Fruit fly (Drosophila melanogaster) whole organism, embryonic: Measurements from ENCODE around the gene Gr98c.

Experiments used
- Aef1 ChIP-seq: fragments of 200-800 bp; sonication (Bioruptor generic); IDR thresholded peaks from 3 replicates; pipeline ENCODE4 v1.3.6; 2022; ENCODE audit warnings: missing biosample characterization, missing genetic modification characterization
- Asciz ChIP-seq: fragments of 200-800 bp; sonication (Bioruptor generic); optimal IDR thresholded peaks from 2 replicates; lab custom pipeline; 2017; ENCODE audit warnings: missing biosample characterization, mild to moderate bottlenecking, missing genetic modification characterization, missing genetic modification reagents
- CG11247 ChIP-seq: fragments of 200-800 bp; sonication (Bioruptor generic); IDR thresholded peaks from 2 replicates; pipeline ENCODE4 v1.3.6; 2022; ENCODE audit warnings: missing biosample characterization, missing genetic modification characterization
- CG11504 ChIP-seq: fragments of 200-800 bp; sonication (Bioruptor generic); optimal IDR thresholded peaks from 3 replicates; lab custom pipeline; 2019; ENCODE audit warnings: missing biosample characterization, mild to moderate bottlenecking, missing genetic modification characterization, moderate library complexity
- CG12769 ChIP-seq: fragments of 200-800 bp; sonication (Bioruptor generic); optimal IDR thresholded peaks from 2 replicates; lab custom pipeline; 2019; ENCODE audit warnings: missing biosample characterization, mild to moderate bottlenecking, missing genetic modification characterization, moderate library complexity
- CG12942 ChIP-seq: fragments of 200-800 bp; sonication (Bioruptor generic); optimal IDR thresholded peaks from 3 replicates; lab custom pipeline; 2016; ENCODE audit warnings: missing biosample characterization, missing genetic modification characterization
- CG13296 ChIP-seq: fragments of 200-800 bp; sonication (Bioruptor generic); optimal IDR thresholded peaks from 3 replicates; lab custom pipeline; 2018; ENCODE audit warnings: missing biosample characterization, mild to moderate bottlenecking, missing genetic modification characterization
- CG13624 ChIP-seq: fragments of 200-800 bp; sonication (Bioruptor generic); optimal IDR thresholded peaks from 2 replicates; lab custom pipeline; 2016; ENCODE audit warnings: missing biosample characterization, missing genetic modification characterization
- CG15601 ChIP-seq: fragments of 200-800 bp; sonication (Bioruptor generic); optimal IDR thresholded peaks from 3 replicates; lab custom pipeline; 2019; ENCODE audit warnings: missing biosample characterization, mild to moderate bottlenecking, missing genetic modification characterization, moderate library complexity
- CG17385 ChIP-seq: fragments of 200-800 bp; sonication (Bioruptor generic); optimal IDR thresholded peaks from 3 replicates; lab custom pipeline; 2018; ENCODE audit warnings: missing biosample characterization, mild to moderate bottlenecking, missing genetic modification characterization
- CG17612 ChIP-seq: fragments of 200-800 bp; sonication (Bioruptor generic); IDR thresholded peaks from 2 replicates; pipeline ENCODE4 v1.3.6; 2022; ENCODE audit warnings: missing biosample characterization, missing genetic modification characterization
- CG30431 ChIP-seq: fragments of 200-800 bp; sonication (Bioruptor generic); optimal IDR thresholded peaks from 2 replicates; lab custom pipeline; 2017; ENCODE audit warnings: missing biosample characterization, missing genetic modification characterization
- CG31224 ChIP-seq: fragments of 200-800 bp; sonication (Bioruptor generic); IDR thresholded peaks from 2 replicates; pipeline ENCODE4 v1.3.6; 2022; ENCODE audit warnings: missing biosample characterization, missing genetic modification characterization
- CG32767 ChIP-seq: fragments of 200-800 bp; sonication (Bioruptor generic); IDR thresholded peaks from 2 replicates; pipeline ENCODE4 v1.3.6; 2022; ENCODE audit warnings: missing biosample characterization, missing genetic modification characterization
- CG6765 ChIP-seq: fragments of 200-800 bp; sonication (Bioruptor generic); optimal IDR thresholded peaks from 3 replicates; lab custom pipeline; 2017; ENCODE audit warnings: missing biosample characterization, mild to moderate bottlenecking, missing genetic modification characterization
- CG8281 ChIP-seq: fragments of 200-800 bp; sonication (Bioruptor generic); optimal IDR thresholded peaks from 2 replicates; lab custom pipeline; 2018; ENCODE audit warnings: missing biosample characterization, mild to moderate bottlenecking, missing genetic modification characterization, moderate library complexity
- CkIIα-i1 ChIP-seq: fragments of 200-800 bp; sonication (Bioruptor generic); IDR thresholded peaks from 2 replicates; pipeline ENCODE4 v1.3.6; 2022; ENCODE audit warnings: missing biosample characterization, missing genetic modification characterization
- D ChIP-seq, 2 experiments: fragments of 200-800 bp in 1 of 2; fragments of >200 bp in 1 of 2; sonication (Bioruptor generic) in 1 of 2; optimal IDR thresholded peaks; 2 replicates in 1 of 2; 3 replicates in 1 of 2; lab custom pipeline; 2017; ENCODE audit warnings: mild to moderate bottlenecking in 1 of 2, missing biosample characterization in 1 of 2, missing genetic modification characterization in 1 of 2, missing genetic modification reagents in 1 of 2
- Doc3 ChIP-seq: fragments of 200-800 bp; sonication (Bioruptor generic); IDR thresholded peaks from 3 replicates; pipeline ENCODE4 v1.3.6; 2022; ENCODE audit warnings: missing biosample characterization, missing genetic modification characterization; ENCODE audit not compliant: partially characterized antibody
- GATAe ChIP-seq: fragments of 200-800 bp; sonication (Bioruptor generic); conservative IDR thresholded peaks from 2 replicates; pipeline ENCODE4 v1.3.6; 2022; ENCODE audit warnings: missing biosample characterization, missing genetic modification characterization
- H15 ChIP-seq: fragments of 200-800 bp; sonication (Bioruptor generic); IDR thresholded peaks from 3 replicates; pipeline ENCODE4 v1.3.6; 2022; ENCODE audit warnings: missing biosample characterization, missing genetic modification characterization
- H2.0 ChIP-seq: fragments of 200-800 bp; sonication (Bioruptor generic); IDR thresholded peaks from 2 replicates; pipeline ENCODE4 v1.3.6; 2022; ENCODE audit warnings: missing biosample characterization, missing genetic modification characterization
- HLH54F ChIP-seq: fragments of 200-800 bp; sonication (Bioruptor generic); optimal IDR thresholded peaks from 3 replicates; lab custom pipeline; 2016; ENCODE audit warnings: missing biosample characterization, missing genetic modification characterization
- Hmr ChIP-seq: fragments of 200-800 bp; sonication (Bioruptor generic); optimal IDR thresholded peaks from 3 replicates; lab custom pipeline; 2017; ENCODE audit warnings: mild to moderate bottlenecking, missing biosample characterization, missing genetic modification reagents, missing genetic modification characterization
- Hr51 ChIP-seq, 2 experiments: fragments of 200-800 bp; sonication (Bioruptor generic); optimal IDR thresholded peaks; 2 replicates in 1 of 2; 3 replicates in 1 of 2; lab custom pipeline; 2016 to 2018; ENCODE audit warnings: missing biosample characterization in 2 of 2, missing genetic modification characterization in 2 of 2, mild to moderate bottlenecking in 1 of 2, moderate library complexity in 1 of 2
- Kr ChIP-seq: fragments of 200-800 bp; sonication (Bioruptor generic); optimal IDR thresholded peaks from 2 replicates; lab custom pipeline; 2017; ENCODE audit warnings: missing biosample characterization, mild to moderate bottlenecking, missing genetic modification characterization
- Mrtf ChIP-seq: fragments of 200-800 bp; sonication (Bioruptor generic); IDR thresholded peaks from 3 replicates; pipeline ENCODE4 v1.3.6; 2022; ENCODE audit warnings: missing biosample characterization, missing genetic modification characterization
- NfI ChIP-seq: fragments of 200-800 bp; sonication (Bioruptor generic); optimal IDR thresholded peaks from 3 replicates; lab custom pipeline; 2018; ENCODE audit warnings: missing biosample characterization, mild to moderate bottlenecking, missing genetic modification characterization, moderate library complexity
- Opbp ChIP-seq: fragments of 200-800 bp; sonication (Bioruptor generic); IDR thresholded peaks from 3 replicates; pipeline ENCODE4 v1.3.6; 2022; ENCODE audit warnings: missing biosample characterization, missing genetic modification characterization; ENCODE audit not compliant: partially characterized antibody
- ase ChIP-seq: fragments of 200-800 bp; sonication (Bioruptor generic); IDR thresholded peaks from 3 replicates; pipeline ENCODE4 v1.3.6; 2022; ENCODE audit warnings: missing biosample characterization, missing genetic modification characterization
- cato ChIP-seq: fragments of 200-800 bp; sonication (Bioruptor generic); optimal IDR thresholded peaks from 2 replicates; lab custom pipeline; 2016; ENCODE audit warnings: missing biosample characterization, missing genetic modification characterization, borderline replicate concordance
- croc ChIP-seq: fragments of 200-800 bp; sonication (Bioruptor generic); conservative IDR thresholded peaks from 3 replicates; pipeline ENCODE4 v1.3.6; 2022; ENCODE audit warnings: missing biosample characterization, missing genetic modification characterization
- cwo ChIP-seq: fragments of 200-800 bp; sonication (Bioruptor generic); optimal IDR thresholded peaks from 3 replicates; lab custom pipeline; 2017; ENCODE audit warnings: missing biosample characterization, missing genetic modification characterization, mild to moderate bottlenecking, moderate library complexity, missing genetic modification reagents
- dati ChIP-seq: fragments of 200-800 bp; sonication (Bioruptor generic); IDR thresholded peaks from 2 replicates; pipeline ENCODE4 v1.3.6; 2022; ENCODE audit warnings: missing biosample characterization, missing genetic modification characterization
- dimm ChIP-seq: fragments of 200-800 bp; sonication (Bioruptor generic); IDR thresholded peaks from 2 replicates; pipeline ENCODE4 v1.3.6; 2022; ENCODE audit warnings: missing biosample characterization, missing genetic modification characterization
- dmrt11E ChIP-seq: fragments of 200-800 bp; sonication (Bioruptor generic); optimal IDR thresholded peaks from 3 replicates; lab custom pipeline; 2018; ENCODE audit warnings: missing biosample characterization, mild to moderate bottlenecking, missing genetic modification characterization, moderate library complexity
- dmrt99B ChIP-seq: fragments of 200-800 bp; sonication (Bioruptor generic); optimal IDR thresholded peaks from 2 replicates; lab custom pipeline; 2018; ENCODE audit warnings: missing biosample characterization, mild to moderate bottlenecking, missing genetic modification characterization, moderate library complexity
- fd96Cb ChIP-seq: fragments of 200-800 bp; sonication (Bioruptor generic); optimal IDR thresholded peaks from 2 replicates; lab custom pipeline; 2018; ENCODE audit warnings: missing biosample characterization, mild to moderate bottlenecking, missing genetic modification characterization, moderate library complexity
- jing ChIP-seq: fragments of 200-800 bp; sonication (Bioruptor generic); optimal IDR thresholded peaks from 2 replicates; lab custom pipeline; 2018; ENCODE audit warnings: missing biosample characterization, mild to moderate bottlenecking, missing genetic modification characterization
- jumu ChIP-seq: fragments of 200-800 bp; sonication (Bioruptor generic); optimal IDR thresholded peaks from 3 replicates; lab custom pipeline; 2016; ENCODE audit warnings: missing biosample characterization, missing genetic modification characterization
- oc ChIP-seq: fragments of 200-800 bp; sonication (Bioruptor generic); optimal IDR thresholded peaks from 2 replicates; lab custom pipeline; 2018; ENCODE audit warnings: missing biosample characterization, mild to moderate bottlenecking, missing genetic modification characterization, moderate library complexity
- onecut ChIP-seq: fragments of 200-800 bp; sonication (Bioruptor generic); IDR thresholded peaks from 2 replicates; pipeline ENCODE4 v1.3.6; 2022; ENCODE audit warnings: missing biosample characterization, missing genetic modification characterization
- pnt ChIP-seq: fragments of 200-800 bp; sonication (Bioruptor generic); optimal IDR thresholded peaks from 3 replicates; lab custom pipeline; 2016; ENCODE audit warnings: missing biosample characterization, missing genetic modification characterization
- shn ChIP-seq: fragments of 200-800 bp; sonication (Bioruptor generic); optimal IDR thresholded peaks from 3 replicates; lab custom pipeline; 2016; ENCODE audit warnings: missing biosample characterization, missing genetic modification characterization
- sima ChIP-seq: fragments of 200-800 bp; sonication (Bioruptor generic); optimal IDR thresholded peaks from 2 replicates; lab custom pipeline; 2016; ENCODE audit warnings: missing biosample characterization, missing genetic modification characterization
- sna ChIP-seq: fragments of 200-800 bp; sonication (Bioruptor generic); IDR thresholded peaks from 2 replicates; pipeline ENCODE4 v1.3.6; 2022; ENCODE audit warnings: missing biosample characterization, missing genetic modification characterization; ENCODE audit not compliant: partially characterized antibody
- tio ChIP-seq: fragments of 200-800 bp; sonication (Bioruptor generic); optimal IDR thresholded peaks from 2 replicates; lab custom pipeline; 2017; ENCODE audit warnings: missing biosample characterization, missing genetic modification characterization, inconsistent platforms
- toy ChIP-seq: fragments of 200-800 bp; sonication (Bioruptor generic); IDR thresholded peaks from 2 replicates; pipeline ENCODE4 v1.3.6; 2022; ENCODE audit warnings: missing biosample characterization, missing genetic modification characterization
- unc-4 ChIP-seq: fragments of 200-800 bp; sonication (Bioruptor generic); IDR thresholded peaks from 2 replicates; pipeline ENCODE4 v1.3.6; 2022; ENCODE audit warnings: missing biosample characterization, missing genetic modification characterization; ENCODE audit not compliant: partially characterized antibody
- yki ChIP-seq: fragments of >200 bp; optimal IDR thresholded peaks from 3 replicates; lab custom pipeline; 2018

The Gr98c gene

dm6 chr3R:27581890-27582487, 37.7 kb downstream of the Gr98c start, which contains the start of gene wdb (continued):
- peak in 1 of 2 experiments; percentile 27 for TF ChIP-seq Hr51 (GFP tag; optimal IDR thresholded peaks at IDR 0.05; lab: Kevin White, UChicago)
- TF ChIP-seq GATAe (GFP tag; lab: Robert Waterston, UW): no peak
- TF ChIP-seq Aef1: no peak
- no peak for TF ChIP-seq Kr
- TF ChIP-seq fd96Cb: peak; percentile 18
- no peak for TF ChIP-seq H2.0 (GFP tag; lab: Robert Waterston, UW)
- TF ChIP-seq yki (lab: Kevin White, UChicago): no peak
- no peak for TF ChIP-seq CG31224
- TF ChIP-seq sna (GFP tag; lab: Robert Waterston, UW): no peak
- TF ChIP-seq H15: no peak
- peak; percentile 11 for TF ChIP-seq Hmr (GFP tag; lab: Kevin White, UChicago)
- TF ChIP-seq toy (GFP tag; lab: Robert Waterston, UW): no peak
- TF ChIP-seq jing (GFP tag; lab: Kevin White, UChicago): no peak
- TF ChIP-seq NfI (GFP tag; lab: Kevin White, UChicago): peak; percentile 62
- TF ChIP-seq CG32767 (GFP tag; lab: Robert Waterston, UW): no peak
- peak; percentile 63 for TF ChIP-seq shn (GFP tag; lab: Kevin White, UChicago)
- no peak for TF ChIP-seq dati (GFP tag; lab: Robert Waterston, UW)
- no peak for TF ChIP-seq sima
- TF ChIP-seq CG8281: no peak
- TF ChIP-seq D (optimal IDR thresholded peaks at IDR 0.05; lab: Kevin White, UChicago): no peak
- no peak for TF ChIP-seq D (GFP tag; optimal IDR thresholded peaks at IDR 0.05; lab: Kevin White, UChicago)
- TF ChIP-seq dmrt99B (tag; lab: Kevin White, UChicago): peak; percentile 38
- TF ChIP-seq dimm (GFP tag; lab: Robert Waterston, UW): no peak
- no peak for TF ChIP-seq CG15601
- no peak for TF ChIP-seq CG12769
- no peak for TF ChIP-seq CG11504 (tag; lab: Kevin White, UChicago)
- TF ChIP-seq croc (GFP tag; lab: Robert Waterston, UW): no peak
- TF ChIP-seq CG13296 (GFP tag; lab: Kevin White, UChicago): no peak
- TF ChIP-seq cwo: no peak
- TF ChIP-seq CG30431 (GFP tag; lab: Kevin White, UChicago): peak; percentile 24
- peak; percentile 51 for TF ChIP-seq CG13624 (GFP tag; lab: Kevin White, UChicago)
- peak; percentile 68 for TF ChIP-seq HLH54F (GFP tag; lab: Kevin White, UChicago)
- TF ChIP-seq unc-4 (GFP tag; lab: Robert Waterston, UW): no peak
- TF ChIP-seq CG17612 (GFP tag; lab: Robert Waterston, UW): no peak
- TF ChIP-seq cato (GFP tag; lab: Kevin White, UChicago): no peak
- TF ChIP-seq CG11247 (GFP tag; lab: Robert Waterston, UW): no peak
- TF ChIP-seq Asciz (GFP tag; lab: Kevin White, UChicago): no peak
- TF ChIP-seq Doc3 (GFP tag; lab: Robert Waterston, UW): no peak
- TF ChIP-seq Mrtf (GFP tag; lab: Robert Waterston, UW): no peak
- peak; percentile 26 for TF ChIP-seq jumu (GFP tag; lab: Kevin White, UChicago)
- peak; percentile 36 for TF ChIP-seq CG12942
- TF ChIP-seq CG17385 (GFP tag; lab: Kevin White, UChicago): no peak
- TF ChIP-seq pnt (GFP tag; lab: Kevin White, UChicago): no peak
- no peak for TF ChIP-seq dmrt11E (tag; lab: Kevin White, UChicago)
- TF ChIP-seq oc (tag; lab: Kevin White, UChicago): no peak
- TF ChIP-seq ase: no peak
- no peak for TF ChIP-seq tio
- no peak for TF ChIP-seq CG6765 (GFP tag; lab: Kevin White, UChicago)
- no peak for TF ChIP-seq CkIIα-i1 (GFP tag; lab: Robert Waterston, UW)
- no peak for TF ChIP-seq Opbp (GFP tag; lab: Robert Waterston, UW)
- no peak for TF ChIP-seq onecut
